Worm (Caenorhabditis elegans): ENCODE data around the gene jmjd-1.1.

DNA sequence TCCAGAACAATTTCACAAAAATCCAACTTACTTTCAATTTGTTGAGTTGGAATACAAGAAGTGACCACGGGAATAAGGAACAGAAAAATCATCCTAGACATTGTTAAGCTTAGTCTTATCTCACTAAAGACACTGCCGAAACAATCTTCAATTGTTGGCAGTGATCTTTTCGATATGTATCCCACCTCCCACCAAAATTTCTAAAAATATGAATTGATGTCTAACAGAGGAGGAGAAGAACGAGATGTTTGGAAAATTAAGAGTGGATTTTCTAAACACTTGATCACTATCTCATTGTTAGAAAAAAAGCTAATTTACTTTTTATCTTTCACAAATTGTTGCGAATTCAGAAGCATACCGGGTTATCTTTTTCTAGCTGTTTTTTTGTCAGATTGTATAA is 26.1 kb downstream of the jmjd-1.1 start, which contains the start of gene clec-144:
- no peak for TF ChIP-seq egl-27 (tag; optimal IDR thresholded peaks at IDR 0.05)
- TF ChIP-seq pqm-1 (tag; optimal IDR thresholded peaks at IDR 0.05): no peak
- no peak for TF ChIP-seq aha-1 (tag; optimal IDR thresholded peaks at IDR 0.05)
- no peak for TF ChIP-seq efl-3 (GFP tag; optimal IDR thresholded peaks at IDR 0.05)
- no peak for TF ChIP-seq ztf-4 (tag; optimal IDR thresholded peaks at IDR 0.05)
- no peak for TF ChIP-seq fos-1 (tag; optimal IDR thresholded peaks at IDR 0.05)
- no peak for TF ChIP-seq lin-35 (GFP tag; optimal IDR thresholded peaks at IDR 0.05)
- no peak for TF ChIP-seq unc-62 (GFP tag; optimal IDR thresholded peaks at IDR 0.05)
- no peak for TF ChIP-seq ces-1 (GFP tag; optimal IDR thresholded peaks at IDR 0.05)
- no peak for TF ChIP-seq sup-37 (GFP tag; optimal IDR thresholded peaks at IDR 0.05)
- TF ChIP-seq sox-4 (tag; optimal IDR thresholded peaks at IDR 0.05): no peak
- no peak for TF ChIP-seq efl-1 (optimal IDR thresholded peaks at IDR 0.05)
- TF ChIP-seq efl-1 (GFP tag; optimal IDR thresholded peaks at IDR 0.05 in 1 of 2): no peak
